Worm (Caenorhabditis elegans) whole organism, late embryonic: ENCODE results near the gene dhps-1.

Experiments
- C38D4.7 ChIP-seq: fragments of 200-800 bp; sonication (Bioruptor generic); optimal IDR thresholded peaks from 2 replicates; lab custom pipeline; 2018; ENCODE audit warnings: mild to moderate bottlenecking, missing genetic modification characterization, moderate library complexity, missing compliant biosample characterization
- F13H6.1 ChIP-seq: sonication (generic microtip); optimal IDR thresholded peaks from 2 replicates; lab custom pipeline; 2016; ENCODE audit warnings: missing genetic modification characterization, missing compliant biosample characterization
- K09A11.1 ChIP-seq: sonication (generic microtip); optimal IDR thresholded peaks from 2 replicates; lab custom pipeline; 2017; ENCODE audit warnings: antibody characterized with exemption, mild to moderate bottlenecking, missing genetic modification characterization, missing compliant biosample characterization; ENCODE audit not compliant: insufficient read depth
- T23F11.4 ChIP-seq: fragments of 200-800 bp; sonication (Bioruptor generic); optimal IDR thresholded peaks from 2 replicates; lab custom pipeline; 2018; ENCODE audit warnings: mild to moderate bottlenecking, missing genetic modification characterization, missing compliant biosample characterization
- Y22D7AL.16 ChIP-seq: sonication (generic microtip); optimal IDR thresholded peaks from 2 replicates; lab custom pipeline; 2016; ENCODE audit warnings: missing genetic modification characterization, missing compliant biosample characterization
- ahr-1 ChIP-seq: sonication (generic microtip); optimal IDR thresholded peaks from 2 replicates; lab custom pipeline; 2016; ENCODE audit warnings: missing genetic modification characterization, missing compliant biosample characterization
- ceh-14 ChIP-seq: sonication (generic microtip); optimal IDR thresholded peaks from 2 replicates; lab custom pipeline; 2016; ENCODE audit warnings: missing genotype, missing genetic modification characterization, missing compliant biosample characterization
- ceh-2 ChIP-seq: sonication (generic microtip); optimal IDR thresholded peaks from 2 replicates; lab custom pipeline; 2016; ENCODE audit warnings: missing genotype, missing genetic modification characterization, missing compliant biosample characterization
- ceh-22 ChIP-seq: sonication (generic microtip); optimal IDR thresholded peaks from 2 replicates; lab custom pipeline; 2017; ENCODE audit warnings: missing biosample characterization, missing genetic modification characterization
- ceh-24 ChIP-seq: sonication (generic microtip); optimal IDR thresholded peaks from 2 replicates; lab custom pipeline; 2016; ENCODE audit warnings: mild to moderate bottlenecking, missing genetic modification characterization, missing compliant biosample characterization
- ceh-31 ChIP-seq: sonication (generic microtip); optimal IDR thresholded peaks from 2 replicates; lab custom pipeline; 2016; ENCODE audit warnings: missing genetic modification characterization, missing compliant biosample characterization
- ceh-34 ChIP-seq: sonication (generic microtip); optimal IDR thresholded peaks from 2 replicates; lab custom pipeline; 2016; ENCODE audit warnings: mild to moderate bottlenecking, missing genetic modification characterization, missing compliant biosample characterization
- ceh-45 ChIP-seq: fragments of 200-800 bp; sonication (Bioruptor generic); IDR thresholded peaks from 2 replicates; pipeline ENCODE4 v1.3.6; 2022; ENCODE audit warnings: missing genetic modification reagents, missing genetic modification characterization, missing compliant biosample characterization
- ceh-48 ChIP-seq: sonication (generic microtip); optimal IDR thresholded peaks from 2 replicates; lab custom pipeline; 2016; ENCODE audit warnings: missing genetic modification characterization, inconsistent platforms, missing compliant biosample characterization
- che-1 ChIP-seq: sonication (generic microtip); optimal IDR thresholded peaks from 2 replicates; lab custom pipeline; 2016; ENCODE audit warnings: mild to moderate bottlenecking, missing genetic modification characterization, missing compliant biosample characterization
- elt-2 ChIP-seq: sonication (generic microtip); optimal IDR thresholded peaks from 2 replicates; lab custom pipeline; 2016; ENCODE audit warnings: missing genetic modification reagents, missing genetic modification characterization, missing compliant biosample characterization
- ets-4 ChIP-seq: sonication (generic microtip); optimal IDR thresholded peaks from 2 replicates; lab custom pipeline; 2016; ENCODE audit warnings: missing genetic modification characterization, missing compliant biosample characterization
- eyg-1 ChIP-seq: sonication (generic microtip); optimal IDR thresholded peaks from 2 replicates; lab custom pipeline; 2016; ENCODE audit warnings: missing genotype, missing genetic modification characterization, missing compliant biosample characterization
- fax-1 ChIP-seq: sonication (generic microtip); optimal IDR thresholded peaks from 2 replicates; lab custom pipeline; 2016; ENCODE audit warnings: missing genotype, missing genetic modification characterization, missing compliant biosample characterization
- fkh-10 ChIP-seq: fragments of 150-350 bp; optimal IDR thresholded peaks from 2 replicates; lab custom pipeline; 2014; ENCODE audit warnings: missing biosample characterization, missing genetic modification reagents, missing genetic modification characterization
- fkh-6 ChIP-seq: sonication (generic microtip); optimal IDR thresholded peaks from 2 replicates; lab custom pipeline; 2016; ENCODE audit warnings: missing genetic modification characterization, missing compliant biosample characterization
- gmeb-2 ChIP-seq: sonication (generic microtip); optimal IDR thresholded peaks from 2 replicates; lab custom pipeline; 2016; ENCODE audit warnings: missing genetic modification characterization, inconsistent platforms, missing compliant biosample characterization
- hlh-13 ChIP-seq: fragments of 200-800 bp; sonication (Bioruptor generic); optimal IDR thresholded peaks from 2 replicates; lab custom pipeline; 2018; ENCODE audit warnings: mild to moderate bottlenecking, missing genetic modification characterization, missing compliant biosample characterization
- hlh-30 ChIP-seq: sonication (generic microtip); optimal IDR thresholded peaks from 2 replicates; lab custom pipeline; 2017; ENCODE audit warnings: antibody characterized with exemption, missing genetic modification characterization, missing compliant biosample characterization; ENCODE audit not compliant: insufficient read depth
- hlh-6 ChIP-seq: sonication (generic microtip); optimal IDR thresholded peaks from 2 replicates; lab custom pipeline; 2016; ENCODE audit warnings: missing genotype, missing genetic modification characterization, missing compliant biosample characterization
- hlh-8 ChIP-seq: sonication (generic microtip); optimal IDR thresholded peaks from 2 replicates; lab custom pipeline; 2016; ENCODE audit warnings: missing genotype, missing genetic modification characterization, missing compliant biosample characterization
- lin-11 ChIP-seq: fragments of 200-800 bp; sonication (Bioruptor generic); optimal IDR thresholded peaks from 2 replicates; lab custom pipeline; 2018; ENCODE audit warnings: mild to moderate bottlenecking, missing genetic modification characterization, missing compliant biosample characterization
- mec-3 ChIP-seq: sonication (generic microtip); optimal IDR thresholded peaks from 2 replicates; lab custom pipeline; 2016; ENCODE audit warnings: borderline replicate concordance, missing genetic modification characterization, missing compliant biosample characterization
- nhr-11 ChIP-seq: fragments of 150-350 bp; optimal IDR thresholded peaks from 2 replicates; lab custom pipeline; 2014; ENCODE audit warnings: missing biosample characterization, missing genetic modification characterization
- npax-4 ChIP-seq: sonication (generic microtip); optimal IDR thresholded peaks from 2 replicates; lab custom pipeline; 2016; ENCODE audit warnings: missing genetic modification characterization, missing compliant biosample characterization
- odd-2 ChIP-seq: sonication (generic microtip); optimal IDR thresholded peaks from 2 replicates; lab custom pipeline; 2017; ENCODE audit warnings: antibody characterized with exemption, mild to moderate bottlenecking, missing genetic modification characterization, missing compliant biosample characterization
- pag-3 ChIP-seq: sonication (generic microtip); optimal IDR thresholded peaks from 2 replicates; lab custom pipeline; 2016; ENCODE audit warnings: missing compliant biosample characterization, missing genetic modification characterization, borderline replicate concordance
- pat-9 ChIP-seq: fragments of 200-800 bp; sonication (Bioruptor generic); optimal IDR thresholded peaks from 2 replicates; lab custom pipeline; 2018; ENCODE audit warnings: mild to moderate bottlenecking, missing genetic modification characterization, moderate library complexity, missing compliant biosample characterization
- pax-1 ChIP-seq: fragments of 150-350 bp; optimal IDR thresholded peaks from 2 replicates; lab custom pipeline; 2014; ENCODE audit warnings: missing biosample characterization, missing genetic modification characterization
- pha-4 ChIP-seq: fragments of 150-350 bp; optimal IDR thresholded peaks from 2 replicates; lab custom pipeline; 2018; ENCODE audit warnings: missing biosample characterization, missing genetic modification reagents, missing genetic modification characterization
- pqm-1 ChIP-seq: sonication (generic microtip); optimal IDR thresholded peaks from 2 replicates; lab custom pipeline; 2016; ENCODE audit warnings: missing genetic modification characterization, missing compliant biosample characterization
- ref-2 ChIP-seq: sonication (generic microtip); optimal IDR thresholded peaks from 2 replicates; lab custom pipeline; 2016; ENCODE audit warnings: missing genetic modification characterization, missing compliant biosample characterization
- sdc-2 ChIP-seq: sonication (generic microtip); optimal IDR thresholded peaks from 2 replicates; lab custom pipeline; 2016; ENCODE audit warnings: missing genotype, missing genetic modification characterization, missing compliant biosample characterization
- sox-2 ChIP-seq: fragments of 200-800 bp; sonication (Bioruptor generic); IDR thresholded peaks from 2 replicates; pipeline ENCODE4 v1.3.6; 2022; ENCODE audit warnings: missing genetic modification reagents, missing genetic modification characterization, missing compliant biosample characterization
- syd-9 ChIP-seq: sonication (generic microtip); optimal IDR thresholded peaks from 2 replicates; lab custom pipeline; 2016; ENCODE audit warnings: mild to moderate bottlenecking, missing genetic modification characterization, moderate library complexity, missing compliant biosample characterization
- tbx-2 ChIP-seq: sonication (generic microtip); optimal IDR thresholded peaks from 2 replicates; lab custom pipeline; 2016; ENCODE audit warnings: missing genetic modification characterization, missing compliant biosample characterization
- tbx-7 ChIP-seq: sonication (generic microtip); optimal IDR thresholded peaks from 2 replicates; lab custom pipeline; 2016; ENCODE audit warnings: missing genotype, missing genetic modification characterization, missing compliant biosample characterization
- unc-3 ChIP-seq, 2 experiments: fragments of 200-800 bp in 1 of 2; sonication (Bioruptor generic) in 1 of 2; sonication (generic microtip) in 1 of 2; conservative IDR thresholded peaks in 1 of 2; optimal IDR thresholded peaks in 1 of 2; 2 replicates each; pipeline versions ENCODE4 v1.3.6 to Lab custom; 2016 to 2022; ENCODE audit warnings: missing compliant biosample characterization in 2 of 2, missing genetic modification characterization in 2 of 2, missing genetic modification reagents in 1 of 2
- unc-42 ChIP-seq: sonication (generic microtip); optimal IDR thresholded peaks from 2 replicates; lab custom pipeline; 2016; ENCODE audit warnings: missing genotype, missing genetic modification characterization, missing compliant biosample characterization
- unc-55 ChIP-seq: sonication (generic microtip); optimal IDR thresholded peaks from 2 replicates; lab custom pipeline; 2017; ENCODE audit warnings: missing biosample characterization, missing genetic modification reagents, missing genetic modification characterization
- unc-86 ChIP-seq: sonication (generic microtip); optimal IDR thresholded peaks from 2 replicates; lab custom pipeline; 2016; ENCODE audit warnings: missing genetic modification characterization, missing compliant biosample characterization
- zip-5 ChIP-seq: sonication (generic microtip); optimal IDR thresholded peaks from 2 replicates; lab custom pipeline; 2016; ENCODE audit warnings: missing genetic modification characterization, missing compliant biosample characterization
- ztf-16 ChIP-seq: sonication (generic microtip); optimal IDR thresholded peaks from 2 replicates; lab custom pipeline; 2017; ENCODE audit warnings: missing genetic modification characterization, missing compliant biosample characterization

The dhps-1 gene

DNA sequence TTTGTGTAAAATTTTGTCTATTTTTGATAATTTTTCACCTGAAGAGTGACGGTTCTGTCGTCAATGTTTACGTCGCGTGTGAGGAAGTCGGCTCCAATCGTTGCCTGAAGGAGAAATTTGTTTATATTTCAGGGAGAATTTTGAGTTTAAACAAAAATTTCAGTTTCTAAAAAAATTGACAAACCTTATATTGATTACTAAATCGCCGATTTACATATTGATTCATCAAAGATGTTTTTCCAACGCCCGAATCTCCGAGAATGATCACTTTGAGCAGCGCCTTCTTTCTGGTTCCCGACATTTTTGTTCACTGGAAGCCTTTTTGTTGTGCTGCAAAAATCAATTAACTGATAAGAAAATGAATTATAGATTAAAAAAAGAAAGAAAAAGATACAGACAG lies 26.2 kb upstream of the dhps-1 start, which contains the start of gene rab-7:
Gene rab-7, minus strand, starts transcription at position 330 of the 400 bp plus-strand sequence.
- TF ChIP-seq gmeb-2 = no peak
- no peak for TF ChIP-seq sox-2 (GFP tag; lab: Robert Waterston, UW)
- no peak for TF ChIP-seq ceh-34 (tag; lab: Kevin White, UChicago)
- TF ChIP-seq ceh-14 (tag; lab: Kevin White, UChicago) = no peak
- no peak for TF ChIP-seq ceh-48 (tag; lab: Kevin White, UChicago)
- TF ChIP-seq eyg-1 = no peak
- no peak for TF ChIP-seq F13H6.1
- TF ChIP-seq ceh-45 (GFP tag; lab: Robert Waterston, UW) = no peak
- no peak for TF ChIP-seq unc-55 (GFP tag; lab: Kevin White, UChicago)
- no peak for TF ChIP-seq unc-86 (tag; lab: Kevin White, UChicago)
- no peak for TF ChIP-seq ets-4
- no peak for TF ChIP-seq C38D4.7

- TF ChIP-seq C38D4.7 (peak; percentile 63), K09A11.1 (tag; lab: Kevin White, UChicago) (no peak), zip-5 (peak; percentile 95), che-1 (peak; percentile 62), unc-3 (GFP tag; conservative IDR thresholded peaks at IDR 0.05; lab: Robert Waterston, UW) (peak; percentile 72; the same call in 1 of the 2 replicates), unc-3 (tag; optimal IDR thresholded peaks at IDR 0.05; lab: Kevin White, UChicago) (peak; percentile 89), nhr-11 (tag; lab: Kevin White, UChicago) (no peak), elt-2 (tag; lab: Kevin White, UChicago) (peak; percentile 95), hlh-6 (tag; lab: Kevin White, UChicago) (peak; percentile 78), ceh-31 (tag; lab: Kevin White, UChicago) (peak; percentile 100), ref-2 (tag; lab: Kevin White, UChicago) (peak; percentile 99), sdc-2 (tag; lab: Kevin White, UChicago) (peak; percentile 74), syd-9 (tag; lab: Kevin White, UChicago) (peak; percentile 91), ztf-16 (tag; lab: Kevin White, UChicago) (peak; percentile 88), fkh-6 (tag; lab: Kevin White, UChicago) (peak; percentile 73), odd-2 (tag; lab: Kevin White, UChicago) (no peak), ceh-48 (tag; lab: Kevin White, UChicago) (peak; percentile 28), Y22D7AL.16 (tag; lab: Kevin White, UChicago) (peak; percentile 39), F13H6.1 (peak; percentile 98), ceh-34 (tag; lab: Kevin White, UChicago) (peak; percentile 98), gmeb-2 (peak; percentile 21), hlh-13 (GFP tag; lab: Kevin White, UChicago) (peak; percentile 58), fax-1 (tag; lab: Kevin White, UChicago) (peak; percentile 96), unc-42 (tag; lab: Kevin White, UChicago) (peak; percentile 92), unc-86 (tag; lab: Kevin White, UChicago) (peak; percentile 94), fkh-10 (GFP tag; lab: Kevin White, UChicago) (no peak), tbx-7 (tag; lab: Kevin White, UChicago) (peak; percentile 97), pag-3 (tag; lab: Kevin White, UChicago) (peak; percentile 83), pqm-1 (tag; lab: Kevin White, UChicago) (peak; percentile 98), ceh-22 (no peak), mec-3 (tag; lab: Kevin White, UChicago) (peak; percentile 97), eyg-1 (peak; percentile 90), lin-11 (tag; lab: Kevin White, UChicago) (peak; percentile 39), ahr-1 (tag; lab: Kevin White, UChicago) (peak; percentile 95), T23F11.4 (GFP tag; lab: Kevin White, UChicago) (peak; percentile 62), ets-4 (peak; percentile 96), pha-4 (tag; lab: Kevin White, UChicago) (no peak), pat-9 (tag; lab: Kevin White, UChicago) (peak; percentile 69), pax-1 (tag; lab: Kevin White, UChicago) (no peak), hlh-30 (tag; lab: Kevin White, UChicago) (peak; percentile 99), ceh-2 (peak; percentile 98), hlh-8 (tag; lab: Kevin White, UChicago) (peak; percentile 97), ceh-45 (GFP tag; lab: Robert Waterston, UW) (no peak), ceh-24 (no peak), tbx-2 (tag; lab: Kevin White, UChicago) (peak; percentile 99), npax-4 (tag; lab: Kevin White, UChicago) (peak; percentile 35)
Measured at ce11 chrII:11967507-11968127, 25.2 kb upstream of the dhps-1 start, which contains the start of gene W03C9.5. Gene W03C9.5 (minus strand): TSS chrII:11967544.
